Worm (Caenorhabditis elegans) whole organism, young adult: ENCODE measurements around the gene che-11.

ENCODE experiments used
- B0019.2 ChIP-seq: fragments of 200-800 bp; sonication (Bioruptor generic); conservative IDR thresholded peaks from 2 replicates; pipeline ENCODE4 v1.3.6; 2022; ENCODE audit warnings: missing genetic modification reagents, missing genetic modification characterization, missing compliant biosample characterization
- B0336.3 ChIP-seq: fragments of 200-800 bp; sonication (Bioruptor generic); IDR thresholded peaks from 2 replicates; pipeline ENCODE4 v1.3.6; 2022; ENCODE audit warnings: missing genetic modification characterization, missing compliant biosample characterization
- D2030.7 ChIP-seq: fragments of 200-800 bp; sonication (Bioruptor generic); IDR thresholded peaks from 2 replicates; pipeline ENCODE4 v1.3.6; 2022; ENCODE audit warnings: missing genetic modification reagents, missing genetic modification characterization, missing compliant biosample characterization
- F37B4.10 ChIP-seq: fragments of 200-800 bp; sonication (Bioruptor generic); IDR thresholded peaks from 2 replicates; pipeline ENCODE4 v1.3.6; 2022; ENCODE audit warnings: missing genetic modification characterization, missing compliant biosample characterization
- F39B2.1 ChIP-seq: fragments of 200-800 bp; sonication (Bioruptor generic); IDR thresholded peaks from 2 replicates; pipeline ENCODE4 v1.3.6; 2022; ENCODE audit warnings: missing genetic modification reagents, missing genetic modification characterization, missing compliant biosample characterization
- F49E8.2 ChIP-seq: sonication (generic microtip); optimal IDR thresholded peaks from 3 replicates; lab custom pipeline; 2017; ENCODE audit warnings: missing genetic modification characterization, mild to moderate bottlenecking, missing compliant biosample characterization, antibody characterized with exemption, moderate library complexity; ENCODE audit not compliant: insufficient read depth
- F57A8.1 ChIP-seq: fragments of 200-800 bp; sonication (Bioruptor generic); optimal IDR thresholded peaks from 2 replicates; lab custom pipeline; 2018; ENCODE audit warnings: mild to moderate bottlenecking, missing genetic modification characterization, moderate library complexity, missing compliant biosample characterization
- F57C9.4 ChIP-seq: sonication (generic microtip); optimal IDR thresholded peaks from 2 replicates; lab custom pipeline; 2017; ENCODE audit warnings: mild to moderate bottlenecking, missing genetic modification characterization, missing compliant biosample characterization
- K11D2.4 ChIP-seq: fragments of 200-800 bp; sonication (Bioruptor generic); IDR thresholded peaks from 2 replicates; pipeline ENCODE4 v1.3.6; 2022; ENCODE audit warnings: missing genetic modification reagents, missing genetic modification characterization, missing compliant biosample characterization
- Y53G8AR.9 ChIP-seq: fragments of 200-800 bp; sonication (Bioruptor generic); conservative IDR thresholded peaks from 2 replicates; pipeline ENCODE4 v1.3.6; 2022; ENCODE audit warnings: missing genetic modification reagents, missing genetic modification characterization, missing compliant biosample characterization
- aptf-2 ChIP-seq: fragments of 200-800 bp; sonication (Bioruptor generic); conservative IDR thresholded peaks from 2 replicates; pipeline ENCODE4 v1.3.6; 2022; ENCODE audit warnings: missing genetic modification reagents, missing genetic modification characterization, missing compliant biosample characterization
- attf-3 ChIP-seq: fragments of 200-800 bp; sonication (Bioruptor generic); conservative IDR thresholded peaks from 2 replicates; pipeline ENCODE4 v1.3.6; 2022; ENCODE audit warnings: missing genetic modification reagents, missing genetic modification characterization, missing compliant biosample characterization
- attf-5 ChIP-seq: fragments of 200-800 bp; sonication (Bioruptor generic); optimal IDR thresholded peaks from 2 replicates; lab custom pipeline; 2018; ENCODE audit warnings: mild to moderate bottlenecking, missing genetic modification characterization, missing compliant biosample characterization
- bed-1 ChIP-seq: fragments of 200-800 bp; sonication (Bioruptor generic); IDR thresholded peaks from 2 replicates; pipeline ENCODE4 v1.3.6; 2022; ENCODE audit warnings: missing genetic modification reagents, missing genetic modification characterization, missing compliant biosample characterization
- bed-2 ChIP-seq: fragments of 200-800 bp; sonication (Bioruptor generic); IDR thresholded peaks from 2 replicates; pipeline ENCODE4 v1.3.6; 2022; ENCODE audit warnings: missing genetic modification reagents, missing genetic modification characterization, missing compliant biosample characterization
- ceh-100 ChIP-seq: fragments of 200-800 bp; sonication (Bioruptor generic); IDR thresholded peaks from 2 replicates; pipeline ENCODE4 v1.3.6; 2022; ENCODE audit warnings: missing genetic modification reagents, missing genetic modification characterization, missing compliant biosample characterization
- ceh-58 ChIP-seq: fragments of 200-800 bp; sonication (Bioruptor generic); IDR thresholded peaks from 2 replicates; pipeline ENCODE4 v1.3.6; 2022; ENCODE audit warnings: missing genetic modification characterization, missing compliant biosample characterization
- ceh-91 ChIP-seq: fragments of 200-800 bp; sonication (Bioruptor generic); IDR thresholded peaks from 2 replicates; pipeline ENCODE4 v1.3.6; 2022; ENCODE audit warnings: missing genetic modification reagents, missing genetic modification characterization, missing compliant biosample characterization
- dpl-1 ChIP-seq: fragments of 150-350 bp; optimal IDR thresholded peaks from 2 replicates; lab custom pipeline; 2014; ENCODE audit warnings: missing biosample characterization, missing genetic modification reagents, missing genetic modification characterization
- efl-1 ChIP-seq: fragments of 150-350 bp; optimal IDR thresholded peaks from 2 replicates; lab custom pipeline; 2014; ENCODE audit warnings: missing biosample characterization, missing genetic modification reagents, missing genetic modification characterization
- ets-4 ChIP-seq: fragments of 200-800 bp; sonication (Bioruptor generic); optimal IDR thresholded peaks from 2 replicates; lab custom pipeline; 2018; ENCODE audit warnings: mild to moderate bottlenecking, missing genetic modification characterization, missing compliant biosample characterization
- him-1 ChIP-seq: sonication (generic microtip); optimal IDR thresholded peaks from 2 replicates; lab custom pipeline; 2016; ENCODE audit warnings: missing genotype, missing genetic modification reagents, missing genetic modification characterization, missing compliant biosample characterization
- hlh-12 ChIP-seq: sonication (generic microtip); optimal IDR thresholded peaks from 2 replicates; lab custom pipeline; 2016; ENCODE audit warnings: missing genetic modification characterization, missing compliant biosample characterization
- let-526 ChIP-seq: fragments of 200-800 bp; sonication (Bioruptor generic); IDR thresholded peaks from 2 replicates; pipeline ENCODE4 v1.3.6; 2022; ENCODE audit warnings: missing genetic modification reagents, missing genetic modification characterization, missing compliant biosample characterization
- lin-26 ChIP-seq: fragments of 200-800 bp; sonication (Bioruptor generic); IDR thresholded peaks from 2 replicates; pipeline ENCODE4 v1.3.6; 2022; ENCODE audit warnings: missing genetic modification reagents, missing genetic modification characterization, missing compliant biosample characterization
- lin-35 ChIP-seq, 3 experiments: fragments of 150-350 bp in 2 of 3; sonication (generic microtip) in 1 of 3; optimal IDR thresholded peaks; 2 replicates each; lab custom pipeline; 2014 to 2018; ENCODE audit warnings: missing biosample characterization in 3 of 3, missing genetic modification characterization in 3 of 3, missing genetic modification reagents in 3 of 3
- lin-54 ChIP-seq: fragments of 200-800 bp; sonication (Bioruptor generic); optimal IDR thresholded peaks from 2 replicates; lab custom pipeline; 2018; ENCODE audit warnings: mild to moderate bottlenecking, missing genetic modification characterization, missing compliant biosample characterization
- lir-1 ChIP-seq: fragments of 200-800 bp; sonication (Bioruptor generic); conservative IDR thresholded peaks from 2 replicates; pipeline ENCODE4 v1.3.6; 2022; ENCODE audit warnings: missing genetic modification reagents, missing genetic modification characterization, missing compliant biosample characterization
- madf-10 ChIP-seq: sonication (generic microtip); optimal IDR thresholded peaks from 2 replicates; lab custom pipeline; 2016; ENCODE audit warnings: mild to moderate bottlenecking, missing genetic modification characterization, missing compliant biosample characterization
- madf-6 ChIP-seq: fragments of 200-800 bp; sonication (Bioruptor generic); IDR thresholded peaks from 2 replicates; pipeline ENCODE4 v1.3.6; 2022; ENCODE audit warnings: missing genetic modification reagents, missing genetic modification characterization, missing compliant biosample characterization
- madf-8 ChIP-seq: fragments of 200-800 bp; sonication (Bioruptor generic); conservative IDR thresholded peaks from 2 replicates; pipeline ENCODE4 v1.3.6; 2022; ENCODE audit warnings: missing genetic modification reagents, missing genetic modification characterization, missing compliant biosample characterization
- mcd-1 ChIP-seq: fragments of 200-800 bp; sonication (Bioruptor generic); IDR thresholded peaks from 2 replicates; pipeline ENCODE4 v1.3.6; 2022; ENCODE audit warnings: missing genetic modification reagents, missing genetic modification characterization, missing compliant biosample characterization
- mel-28 ChIP-seq: sonication (generic microtip); optimal IDR thresholded peaks from 2 replicates; lab custom pipeline; 2016; ENCODE audit warnings: borderline replicate concordance, mild to moderate bottlenecking, missing genetic modification characterization, missing compliant biosample characterization
- nfyb-1 ChIP-seq: fragments of 200-800 bp; sonication (Bioruptor generic); IDR thresholded peaks from 2 replicates; pipeline ENCODE4 v1.3.6; 2022; ENCODE audit warnings: missing genetic modification reagents, missing genetic modification characterization, missing compliant biosample characterization
- nhr-120 ChIP-seq: fragments of 200-800 bp; sonication (Bioruptor generic); IDR thresholded peaks from 2 replicates; pipeline ENCODE4 v1.3.6; 2022; ENCODE audit warnings: missing genetic modification characterization, missing compliant biosample characterization
- nhr-27 ChIP-seq: fragments of 200-800 bp; sonication (Bioruptor generic); optimal IDR thresholded peaks from 2 replicates; lab custom pipeline; 2018; ENCODE audit warnings: mild to moderate bottlenecking, missing genetic modification characterization, moderate library complexity, missing compliant biosample characterization
- nhr-90 ChIP-seq: sonication (generic microtip); optimal IDR thresholded peaks from 2 replicates; lab custom pipeline; 2016; ENCODE audit warnings: missing genotype, mild to moderate bottlenecking, missing genetic modification characterization, missing compliant biosample characterization
- rcor-1 ChIP-seq: fragments of 200-800 bp; sonication (Bioruptor generic); IDR thresholded peaks from 2 replicates; pipeline ENCODE4 v1.3.6; 2022; ENCODE audit warnings: missing genetic modification reagents, missing genetic modification characterization, missing compliant biosample characterization
- repo-1 ChIP-seq: sonication (generic microtip); optimal IDR thresholded peaks from 2 replicates; lab custom pipeline; 2017; ENCODE audit warnings: mild to moderate bottlenecking, missing genetic modification characterization, missing compliant biosample characterization
- sea-2 ChIP-seq: fragments of 200-800 bp; sonication (Bioruptor generic); IDR thresholded peaks from 2 replicates; pipeline ENCODE4 v1.3.6; 2022; ENCODE audit warnings: missing genetic modification characterization, missing compliant biosample characterization
- snpc-1.1 ChIP-seq: sonication (generic microtip); optimal IDR thresholded peaks from 2 replicates; lab custom pipeline; 2017; ENCODE audit warnings: missing genetic modification characterization, mild to moderate bottlenecking, missing compliant biosample characterization, antibody characterized with exemption, moderate library complexity, missing genotype, missing genetic modification reagents; ENCODE audit not compliant: insufficient read depth
- snpc-4 ChIP-seq, 5 experiments: fragments of 150-350 bp in 1 of 5; sonication (generic microtip) in 4 of 5; optimal IDR thresholded peaks; 2 replicates each; lab custom pipeline; 2014 to 2018; ENCODE audit warnings: missing genetic modification characterization in 5 of 5, missing biosample characterization in 3 of 5, antibody characterized with exemption in 2 of 5, mild to moderate bottlenecking in 2 of 5, missing compliant biosample characterization in 2 of 5, missing genotype in 2 of 5, moderate library complexity in 2 of 5, missing genetic modification reagents in 1 of 5
- sptf-2 ChIP-seq: fragments of 200-800 bp; sonication (Bioruptor generic); optimal IDR thresholded peaks from 2 replicates; lab custom pipeline; 2018; ENCODE audit warnings: mild to moderate bottlenecking, missing genetic modification characterization, missing compliant biosample characterization
- tbp1 ChIP-seq: fragments of 200-800 bp; sonication (Bioruptor generic); optimal IDR thresholded peaks from 2 replicates; lab custom pipeline; 2018; ENCODE audit warnings: mild to moderate bottlenecking, missing genetic modification characterization, missing compliant biosample characterization
- unc-62 ChIP-seq: fragments of 150-350 bp; optimal IDR thresholded peaks from 2 replicates; lab custom pipeline; 2014; ENCODE audit warnings: missing biosample characterization, missing genetic modification reagents, missing genetic modification characterization
- xnd-1 ChIP-seq: sonication (generic microtip); optimal IDR thresholded peaks from 2 replicates; lab custom pipeline; 2016; ENCODE audit warnings: missing genotype, missing genetic modification reagents, missing genetic modification characterization, missing compliant biosample characterization
- zfh-2 ChIP-seq: fragments of 200-800 bp; sonication (Bioruptor generic); conservative IDR thresholded peaks from 2 replicates; pipeline ENCODE4 v1.3.6; 2022; ENCODE audit warnings: missing genetic modification reagents, missing genetic modification characterization, missing compliant biosample characterization
- ztf-18 ChIP-seq: sonication (generic microtip); optimal IDR thresholded peaks from 2 replicates; lab custom pipeline; 2016; ENCODE audit warnings: missing genotype, mild to moderate bottlenecking, missing genetic modification characterization, missing compliant biosample characterization

che-11 gene

ce11 chrV:12190943-12191569, 40.5 kb upstream of the che-11 start, which contains the start of gene dpy-30 (continued):
- no peak for TF ChIP-seq nfyb-1 (GFP tag; lab: Robert Waterston, UW)
- TF ChIP-seq hlh-12 (tag; lab: Kevin White, UChicago): no peak
- TF ChIP-seq D2030.7 (GFP tag; lab: Robert Waterston, UW): peak; percentile 31; the same call in 1 of the 2 replicates
- peak; percentile 12 for TF ChIP-seq efl-1 (GFP tag; lab: Kevin White, UChicago)
- peak; percentile 3 for TF ChIP-seq tbp1 (GFP tag; lab: Kevin White, UChicago)
- TF ChIP-seq F39B2.1: no peak
- no peak for TF ChIP-seq snpc-1.1
- no peak for TF ChIP-seq lir-1 (GFP tag; lab: Robert Waterston, UW)
- no peak for TF ChIP-seq rcor-1
- TF ChIP-seq nhr-120 (GFP tag; lab: Robert Waterston, UW): no peak
- TF ChIP-seq ztf-18: peak; percentile 10
- no peak for TF ChIP-seq him-1 (tag; lab: Kevin White, UChicago)
- no peak for TF ChIP-seq nhr-90 (tag; lab: Kevin White, UChicago)
- TF ChIP-seq mcd-1 (GFP tag; lab: Robert Waterston, UW): 0 out of 2 replicates have a peak, but pooled peaks have one; percentile 18
- no peak for TF ChIP-seq let-526 (GFP tag; lab: Robert Waterston, UW)
- TF ChIP-seq ceh-58 (GFP tag; lab: Robert Waterston, UW): no peak
- TF ChIP-seq lin-26 (GFP tag; lab: Robert Waterston, UW): no peak
- TF ChIP-seq nhr-27: no peak
- no peak for TF ChIP-seq madf-8 (GFP tag; lab: Robert Waterston, UW)
- peak; percentile 53 for TF ChIP-seq lin-54 (GFP tag; lab: Kevin White, UChicago)
- TF ChIP-seq zfh-2 (GFP tag; lab: Robert Waterston, UW): no peak
- no peak for TF ChIP-seq mel-28
- TF ChIP-seq Y53G8AR.9 (GFP tag; lab: Robert Waterston, UW): no peak
- no peak for TF ChIP-seq bed-1
- no peak for TF ChIP-seq attf-5
- no peak for TF ChIP-seq madf-10
- TF ChIP-seq F57A8.1 (GFP tag; lab: Kevin White, UChicago): no peak
- TF ChIP-seq aptf-2: no peak
- no peak for TF ChIP-seq ceh-100 (GFP tag; lab: Robert Waterston, UW)
- no peak for TF ChIP-seq B0019.2
- no peak for TF ChIP-seq dpl-1
- TF ChIP-seq F57C9.4 (tag; lab: Kevin White, UChicago): no peak
- TF ChIP-seq madf-6 (GFP tag; lab: Robert Waterston, UW): peak; percentile 38; the same call in 1 of the 2 replicates
- no peak for TF ChIP-seq ets-4
- TF ChIP-seq attf-3 (GFP tag; lab: Robert Waterston, UW): peak; percentile 67
- TF ChIP-seq unc-62: no peak
- no peak for TF ChIP-seq F37B4.10 (GFP tag; lab: Robert Waterston, UW)
- TF ChIP-seq sptf-2 (GFP tag; lab: Kevin White, UChicago): no peak
- TF ChIP-seq repo-1 (tag; lab: Kevin White, UChicago): no peak
- no peak for TF ChIP-seq B0336.3
- TF ChIP-seq bed-2 (GFP tag; lab: Robert Waterston, UW): no peak
- TF ChIP-seq lin-35 (GFP tag; optimal IDR thresholded peaks at IDR 0.05; lab: Kevin White, UChicago): no peak
- no peak for TF ChIP-seq xnd-1
- no peak for TF ChIP-seq snpc-4 (GFP tag; optimal IDR thresholded peaks at IDR 0.05; lab: Kevin White, UChicago)
- peak in 2 of 4 experiments; percentile 3 to 46 for TF ChIP-seq snpc-4 (tag; optimal IDR thresholded peaks at IDR 0.05; lab: Kevin White, UChicago)
- TF ChIP-seq ceh-91: no peak
- peak; percentile 60 for TF ChIP-seq F49E8.2 (tag; lab: Kevin White, UChicago)
- TF ChIP-seq K11D2.4: no peak
- no peak for TF ChIP-seq sea-2 (GFP tag; lab: Robert Waterston, UW)
